Worm (Caenorhabditis elegans): ENCODE results near the gene smf-2.

Gene smf-2

ce11 chrX:6735494-6735893, 17.0 kb upstream of the smf-2 start (continued):
- TF ChIP-seq ceh-82 (tag; optimal IDR thresholded peaks at IDR 0.05) (no peak), sup-37 (GFP tag; optimal IDR thresholded peaks at IDR 0.05) (no peak), aly-2 (tag; optimal IDR thresholded peaks at IDR 0.05) (no peak), lin-13 (GFP tag; optimal IDR thresholded peaks at IDR 0.05) (peak; percentile 29), nhr-71 (tag; optimal IDR thresholded peaks at IDR 0.05) (peak; percentile 88), nhr-90 (tag; optimal IDR thresholded peaks at IDR 0.05; ENCODE audit: poor library complexity) (peak; percentile 8), C16A3.4 (tag; optimal IDR thresholded peaks at IDR 0.05) (peak; percentile 39), unc-130 (tag; optimal IDR thresholded peaks at IDR 0.05) (peak; percentile 76), nhr-237 (tag; optimal IDR thresholded peaks at IDR 0.05) (no peak), mef-2 (tag; optimal IDR thresholded peaks at IDR 0.05) (peak; percentile 76), nhr-47 (tag; optimal IDR thresholded peaks at IDR 0.05) (peak; percentile 39), mdl-1 (tag; optimal IDR thresholded peaks at IDR 0.05) (no peak), nhr-12 (tag; optimal IDR thresholded peaks at IDR 0.05) (no peak), sptf-1 (tag; optimal IDR thresholded peaks at IDR 0.05) (no peak), ceh-90 (tag; optimal IDR thresholded peaks at IDR 0.05) (no peak), nhr-84 (tag; optimal IDR thresholded peaks at IDR 0.05) (peak; percentile 65), blmp-1 (tag; optimal IDR thresholded peaks at IDR 0.05) (peak; percentile 16), snu-23 (GFP tag; optimal IDR thresholded peaks at IDR 0.05) (peak; percentile 59), mab-9 (GFP tag; IDR thresholded peaks at IDR 0.05) (no peak), efl-3 (GFP tag; optimal IDR thresholded peaks at IDR 0.05) (no peak), xbp-1 (tag; optimal IDR thresholded peaks at IDR 0.05) (peak; percentile 39)

ce11 chrX:6733201-6733600, 14.7 kb upstream of the smf-2 start, which contains the start of gene R03E9.2:
Gene R03E9.2 (minus strand): TSS chrX:6733301.
- TF ChIP-seq lir-3 (tag; optimal IDR thresholded peaks at IDR 0.05; ENCODE audit: poor library complexity) (no peak), pag-3 (tag; optimal IDR thresholded peaks at IDR 0.05; ENCODE audit: borderline replicate concordance, insufficient read depth) (no peak), sptf-1 (tag; optimal IDR thresholded peaks at IDR 0.05) (no peak), blmp-1 (tag; optimal IDR thresholded peaks at IDR 0.05) (no peak), tlp-1 (tag; optimal IDR thresholded peaks at IDR 0.05) (no peak), efl-1 (optimal IDR thresholded peaks at IDR 0.05) (no peak), efl-1 (GFP tag; optimal IDR thresholded peaks at IDR 0.05 in 1 of 2) (no peak), nhr-20 (tag; optimal IDR thresholded peaks at IDR 0.05) (no peak)

- TF ChIP-seq skn-1 (tag; optimal IDR thresholded peaks at IDR 0.05) (peak; percentile 3), nhr-28 (tag; optimal IDR thresholded peaks at IDR 0.05) (no peak), lin-14 (GFP tag; optimal IDR thresholded peaks at IDR 0.05) (peak; percentile 72), unc-130 (tag; optimal IDR thresholded peaks at IDR 0.05) (no peak), nhr-20 (tag; optimal IDR thresholded peaks at IDR 0.05) (peak; percentile 41), lin-35 (GFP tag; optimal IDR thresholded peaks at IDR 0.05) (peak in 1 of 2 experiments; percentile 30), xbp-1 (tag; optimal IDR thresholded peaks at IDR 0.05) (peak; percentile 43), ceh-8 (GFP tag; optimal IDR thresholded peaks at IDR 0.05) (no peak), nhr-71 (tag; optimal IDR thresholded peaks at IDR 0.05) (peak; percentile 52), rnt-1 (tag; optimal IDR thresholded peaks at IDR 0.05) (peak; percentile 1), ceh-82 (tag; optimal IDR thresholded peaks at IDR 0.05) (peak in 1 of 3 experiments; percentile 5), blmp-1 (tag; optimal IDR thresholded peaks at IDR 0.05) (no peak), mdl-1 (tag; optimal IDR thresholded peaks at IDR 0.05) (peak in 1 of 2 experiments; percentile 12), snu-23 (GFP tag; optimal IDR thresholded peaks at IDR 0.05) (peak; percentile 44), mep-1 (tag; optimal IDR thresholded peaks at IDR 0.05) (peak; percentile 54), C16A3.4 (tag; optimal IDR thresholded peaks at IDR 0.05) (peak; percentile 10)
Observed at ce11 chrX:6729593-6729992, 11.1 kb upstream of the smf-2 start, which contains the start of gene K11G12.6. Gene K11G12.6 (minus strand): TSS chrX:6729657.

- TF ChIP-seq ceh-88 (GFP tag; IDR thresholded peaks at IDR 0.05) (no peak), nhr-11 (tag; optimal IDR thresholded peaks at IDR 0.05) (no peak), nhr-76 (tag; optimal IDR thresholded peaks at IDR 0.05) (no peak), nhr-28 (tag; optimal IDR thresholded peaks at IDR 0.05) (no peak), snpc-4 (tag; optimal IDR thresholded peaks at IDR 0.05) (no peak), fkh-10 (GFP tag; optimal IDR thresholded peaks at IDR 0.05) (no peak), fkh-8 (tag; optimal IDR thresholded peaks at IDR 0.05) (no peak), tlp-1 (tag; optimal IDR thresholded peaks at IDR 0.05) (no peak), blmp-1 (tag; optimal IDR thresholded peaks at IDR 0.05) (peak; percentile 0), lin-39 (tag; optimal IDR thresholded peaks at IDR 0.05) (no peak), pag-3 (tag; optimal IDR thresholded peaks at IDR 0.05; ENCODE audit: borderline replicate concordance, insufficient read depth) (no peak), zag-1 (tag; optimal IDR thresholded peaks at IDR 0.05) (no peak), nhr-12 (tag; optimal IDR thresholded peaks at IDR 0.05) (no peak), nhr-71 (tag; optimal IDR thresholded peaks at IDR 0.05) (peak; percentile 3), sup-37 (GFP tag; optimal IDR thresholded peaks at IDR 0.05) (no peak), mep-1 (tag; optimal IDR thresholded peaks at IDR 0.05) (peak; percentile 6), efl-1 (optimal IDR thresholded peaks at IDR 0.05) (no peak), efl-1 (GFP tag; optimal IDR thresholded peaks at IDR 0.05 in 1 of 2) (no peak), xbp-1 (tag; optimal IDR thresholded peaks at IDR 0.05) (no peak), lin-14 (GFP tag; optimal IDR thresholded peaks at IDR 0.05) (peak; percentile 51), hlh-17 (GFP tag; optimal IDR thresholded peaks at IDR 0.05; ENCODE audit: borderline replicate concordance) (no peak), ztf-4 (tag; optimal IDR thresholded peaks at IDR 0.05) (no peak)
Observed at ce11 chrX:6728820-6729396, 10.4 kb upstream of the smf-2 start.
